Fruit fly (Drosophila melanogaster): ENCODE results near the gene CG12605.

The CG12605 gene

DNA sequence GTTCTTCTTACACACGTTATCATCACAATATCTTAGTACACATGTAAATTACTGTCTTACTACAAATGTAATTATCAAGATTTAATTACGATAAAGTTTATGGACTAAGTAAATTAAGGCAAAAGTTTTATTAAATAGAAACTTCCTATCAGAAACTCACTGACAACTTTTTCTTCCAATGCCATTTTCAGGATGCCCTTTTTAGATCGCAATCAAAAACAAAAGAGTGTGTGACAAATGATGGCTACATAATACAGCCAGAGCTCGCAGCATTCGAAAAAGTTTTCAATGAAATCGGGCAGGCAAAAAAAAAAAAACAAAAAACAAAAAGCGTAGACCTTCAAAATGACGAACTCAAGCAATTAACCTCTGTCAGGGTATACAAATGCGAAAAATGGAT, 8.0 kb upstream of the CG12605 start, which contains the start of gene CG43915:
Gene CG43915 (plus strand): TSS at position 301 of the 400 bp plus-strand sequence.
- TF ChIP-seq Sox14 (GFP tag; optimal IDR thresholded peaks at IDR 0.05) (no peak), CG6276 (GFP tag; optimal IDR thresholded peaks at IDR 0.05) (no peak)

DNA sequence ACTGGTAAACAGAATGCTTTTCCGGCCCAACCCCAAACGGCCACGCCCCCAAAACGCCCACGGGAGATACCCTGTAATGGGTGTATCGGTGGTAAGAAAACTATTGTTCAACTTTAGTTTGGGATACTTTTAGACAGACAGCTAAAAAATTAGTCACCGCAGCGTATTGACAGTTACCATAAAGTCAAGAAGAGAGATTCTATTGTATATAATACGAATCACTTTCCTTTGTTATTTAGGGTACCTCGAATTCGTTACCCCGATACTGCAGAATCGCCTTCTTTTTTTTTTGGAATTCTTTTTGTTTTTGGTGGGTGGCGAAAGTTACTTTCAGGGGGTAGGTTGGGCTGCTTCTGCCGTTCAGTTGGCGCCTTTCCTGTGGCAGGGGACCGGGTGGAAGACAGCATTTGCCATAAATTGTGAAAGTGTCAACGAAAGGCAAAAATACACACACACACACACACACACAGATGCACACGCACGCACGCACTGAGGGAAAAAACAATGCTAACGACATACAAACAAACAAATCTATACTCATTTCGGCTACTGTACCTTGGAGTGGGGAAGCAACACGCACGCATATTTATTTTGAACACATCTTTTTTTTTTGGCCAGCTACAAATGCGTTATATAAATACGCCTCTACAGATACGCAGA, 5.9 kb upstream of the CG12605 start:
- TF ChIP-seq svp (GFP tag) (peak; percentile 54), Eip78C (GFP tag) (peak; percentile 23), CG16779 (tag; optimal IDR thresholded peaks at IDR 0.05) (no peak)

dm6 chr3L:3965102-3965501, 531 bp upstream of the CG12605 start:
- TF ChIP-seq vri (GFP tag; optimal IDR thresholded peaks at IDR 0.05) = peak; percentile 15
- no peak for TF ChIP-seq Gug (GFP tag; IDR thresholded peaks at IDR 0.05)
- no peak for TF ChIP-seq esn (GFP tag; optimal IDR thresholded peaks at IDR 0.05)

DNA sequence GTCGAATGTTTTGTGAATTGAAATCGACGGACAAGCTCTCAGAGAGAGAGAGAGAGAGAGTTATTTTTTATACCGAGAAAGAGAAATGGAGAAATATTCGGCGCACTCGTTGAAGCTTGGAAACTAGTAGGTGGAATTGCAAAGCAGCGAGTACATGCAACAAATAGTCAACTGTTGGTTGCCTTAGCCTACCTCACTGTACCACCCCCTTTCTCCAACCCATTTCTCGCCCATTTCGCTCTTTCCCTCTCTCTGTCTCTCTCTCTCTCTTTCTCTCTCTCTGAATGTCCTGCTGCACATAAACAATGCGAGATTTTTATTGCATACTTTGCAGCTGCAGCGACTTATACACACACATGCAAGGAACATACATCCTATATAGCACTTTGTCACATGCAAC, 592 bp downstream of the CG12605 start:
- TF ChIP-seq Sox14 (GFP tag; optimal IDR thresholded peaks at IDR 0.05) (no peak), CG7368 (GFP tag; optimal IDR thresholded peaks at IDR 0.05) (no peak), dsx (GFP tag; optimal IDR thresholded peaks at IDR 0.05; ENCODE audit: poor library complexity, severe bottlenecking) (no peak), fkh (GFP tag; optimal IDR thresholded peaks at IDR 0.05) (no peak), svp (GFP tag) (no peak), CG6792 (GFP tag; optimal IDR thresholded peaks at IDR 0.05) (no peak), Lpt (GFP tag; optimal IDR thresholded peaks at IDR 0.05) (no peak), Hr38 (GFP tag; optimal IDR thresholded peaks at IDR 0.05) (no peak), vri (GFP tag; optimal IDR thresholded peaks at IDR 0.05) (no peak), CG1621 (tag; optimal IDR thresholded peaks at IDR 0.05) (no peak), CG10669 (GFP tag; optimal IDR thresholded peaks at IDR 0.05) (no peak), CG11902 (GFP tag; optimal IDR thresholded peaks at IDR 0.05) (no peak), CG16779 (tag; optimal IDR thresholded peaks at IDR 0.05) (no peak), eg (GFP tag; IDR thresholded peaks at IDR 0.05) (no peak), lz (GFP tag; optimal IDR thresholded peaks at IDR 0.05) (no peak), Ets96B (tag; optimal IDR thresholded peaks at IDR 0.05) (no peak), CG8632 (GFP tag; optimal IDR thresholded peaks at IDR 0.05) (no peak), CG3032 (tag; optimal IDR thresholded peaks at IDR 0.05) (no peak), CG31627 (GFP tag; optimal IDR thresholded peaks at IDR 0.05) (no peak), CG32006 (GFP tag; optimal IDR thresholded peaks at IDR 0.05) (no peak)

- TF ChIP-seq CG9139 (GFP tag; optimal IDR thresholded peaks at IDR 0.05) = no peak
- TF ChIP-seq Sox14 (GFP tag; optimal IDR thresholded peaks at IDR 0.05) = no peak
Observed at dm6 chr3L:3960877-3961417, 3.6 kb downstream of the CG12605 start.

DNA sequence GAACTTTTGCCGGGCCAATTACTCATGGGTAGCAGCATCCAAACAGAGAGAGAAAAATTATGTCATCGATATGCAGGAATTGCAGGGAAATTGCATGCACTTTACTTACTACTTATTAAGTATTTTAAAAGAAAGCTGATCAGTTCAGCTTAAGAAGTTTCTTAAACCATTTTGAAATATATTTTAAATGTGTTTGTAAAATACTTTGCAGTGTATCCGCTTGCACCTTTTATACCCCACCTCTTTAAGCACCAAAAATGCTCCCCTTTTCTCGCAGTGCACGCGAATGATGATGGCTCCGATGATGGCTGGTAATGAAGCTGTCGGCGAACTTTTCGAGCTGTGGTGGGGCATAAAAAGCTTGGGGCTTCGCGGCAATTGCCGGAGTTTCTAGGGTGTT, 12.1 kb downstream of the CG12605 start, which contains the start of gene CG14984:
Gene CG14984 (minus strand): TSS at position 83 of the 400 bp plus-strand sequence.
- TF ChIP-seq ss (GFP tag; optimal IDR thresholded peaks at IDR 0.05) = peak; percentile 66 to 74
- TF ChIP-seq fd85E (GFP tag; optimal IDR thresholded peaks at IDR 0.05) = peak; percentile 16
- TF ChIP-seq CG3032 (tag; optimal IDR thresholded peaks at IDR 0.05) = peak; percentile 89
- TF ChIP-seq CG6792 (GFP tag; optimal IDR thresholded peaks at IDR 0.05) = peak; percentile 80
- peak; percentile 78 for TF ChIP-seq esn (GFP tag; optimal IDR thresholded peaks at IDR 0.05)
- TF ChIP-seq vri (GFP tag; optimal IDR thresholded peaks at IDR 0.05) = peak; percentile 59
- TF ChIP-seq svp (GFP tag) = peak; percentile 91
- peak; percentile 85 for TF ChIP-seq CG8319 (GFP tag; optimal IDR thresholded peaks at IDR 0.05)
- TF ChIP-seq achi (GFP tag; optimal IDR thresholded peaks at IDR 0.05) = peak; percentile 79
- peak; percentile 75 for TF ChIP-seq CG15336 (GFP tag; IDR thresholded peaks at IDR 0.05)
- no peak for TF ChIP-seq Lpt (GFP tag; optimal IDR thresholded peaks at IDR 0.05)
- TF ChIP-seq CG8632 (GFP tag; optimal IDR thresholded peaks at IDR 0.05) = peak; percentile 78
- TF ChIP-seq Ets96B (tag; optimal IDR thresholded peaks at IDR 0.05) = peak; percentile 88
- TF ChIP-seq Eip75B (GFP tag; optimal IDR thresholded peaks at IDR 0.05) = peak; percentile 81
- peak; percentile 90 for TF ChIP-seq CG3919 (GFP tag; optimal IDR thresholded peaks at IDR 0.05)
- peak; percentile 86 for TF ChIP-seq CG11902 (GFP tag; optimal IDR thresholded peaks at IDR 0.05)
- no peak for TF ChIP-seq CG6854 (GFP tag; optimal IDR thresholded peaks at IDR 0.05)
- TF ChIP-seq eg (GFP tag; IDR thresholded peaks at IDR 0.05) = peak; percentile 81
- TF ChIP-seq Gug (GFP tag; IDR thresholded peaks at IDR 0.05) = peak; percentile 72
- no peak for TF ChIP-seq dac (GFP tag; optimal IDR thresholded peaks at IDR 0.05)
- peak; percentile 85 for TF ChIP-seq spab (GFP tag; optimal IDR thresholded peaks at IDR 0.05)
- TF ChIP-seq CG9139 (GFP tag; optimal IDR thresholded peaks at IDR 0.05) = peak; percentile 81
- no peak for TF ChIP-seq fkh (GFP tag; optimal IDR thresholded peaks at IDR 0.05)
- peak; percentile 71 for TF ChIP-seq CG32006 (GFP tag; optimal IDR thresholded peaks at IDR 0.05)
- TF ChIP-seq CG8119 (GFP tag; IDR thresholded peaks at IDR 0.05) = peak; percentile 81
- peak; percentile 88 for TF ChIP-seq topi (GFP tag; optimal IDR thresholded peaks at IDR 0.05)
- peak; percentile 73 for TF ChIP-seq fd59A (GFP tag; optimal IDR thresholded peaks at IDR 0.05)

Data from whole organism, prepupa.